Worm (Caenorhabditis elegans) whole organism, L1 larva: Measurements from ENCODE around the gene rab-3.

Experiments
- C04F5.9 ChIP-seq: sonication (generic microtip); optimal IDR thresholded peaks from 2 replicates; lab custom pipeline; 2016; ENCODE audit warnings: missing genetic modification characterization, missing compliant biosample characterization
- C34B4.2 ChIP-seq: sonication (generic microtip); optimal IDR thresholded peaks from 2 replicates; lab custom pipeline; 2017; ENCODE audit warnings: mild to moderate bottlenecking, missing genetic modification characterization, missing compliant biosample characterization
- F16B12.6 ChIP-seq: fragments of 150-350 bp; optimal IDR thresholded peaks from 2 replicates; lab custom pipeline; 2014; ENCODE audit warnings: missing biosample characterization, missing genetic modification characterization
- aha-1 ChIP-seq: fragments of 150-350 bp; optimal IDR thresholded peaks from 2 replicates; lab custom pipeline; 2014; ENCODE audit warnings: missing biosample characterization, missing genetic modification characterization
- alr-1 ChIP-seq: fragments of 200-800 bp; sonication (Bioruptor generic); optimal IDR thresholded peaks from 2 replicates; lab custom pipeline; 2018; ENCODE audit warnings: borderline replicate concordance, mild to moderate bottlenecking, missing genetic modification characterization, missing compliant biosample characterization
- ceh-63 ChIP-seq: fragments of 200-800 bp; sonication (Bioruptor generic); optimal IDR thresholded peaks from 2 replicates; lab custom pipeline; 2018; ENCODE audit warnings: mild to moderate bottlenecking, missing genetic modification characterization, missing compliant biosample characterization
- ceh-82 ChIP-seq, 3 experiments: fragments of 150-350 bp in 1 of 3; sonication (generic microtip) in 2 of 3; optimal IDR thresholded peaks; 2 replicates each; lab custom pipeline; 2014 to 2017; ENCODE audit warnings: missing biosample characterization in 3 of 3, missing genetic modification characterization in 3 of 3
- ceh-90 ChIP-seq: sonication (generic microtip); optimal IDR thresholded peaks from 2 replicates; lab custom pipeline; 2016; ENCODE audit warnings: missing genetic modification characterization, missing compliant biosample characterization
- ces-1 ChIP-seq: fragments of 150-350 bp; optimal IDR thresholded peaks from 2 replicates; lab custom pipeline; 2014; ENCODE audit warnings: missing biosample characterization, missing genetic modification reagents, missing genetic modification characterization
- dpl-1 ChIP-seq, 3 experiments: fragments of 150-350 bp in 2 of 3; sonication (generic microtip) in 1 of 3; optimal IDR thresholded peaks; 2 replicates each; lab custom pipeline; 2014 to 2017; ENCODE audit warnings: missing biosample characterization in 3 of 3, missing genetic modification characterization in 3 of 3, missing genetic modification reagents in 3 of 3
- dsc-1 ChIP-seq: sonication (generic microtip); optimal IDR thresholded peaks from 2 replicates; lab custom pipeline; 2016; ENCODE audit warnings: mild to moderate bottlenecking, missing genetic modification characterization, missing compliant biosample characterization
- efl-1 ChIP-seq, 4 experiments: fragments of 150-350 bp; optimal IDR thresholded peaks in 3 of 4; peaks in 1 of 4; 1 replicate in 1 of 4; 2 replicates in 3 of 4; lab custom pipeline; 2014; ENCODE audit warnings: missing biosample characterization in 2 of 4, missing genetic modification characterization in 2 of 4, missing genetic modification reagents in 2 of 4
- egl-13 ChIP-seq: sonication (generic microtip); optimal IDR thresholded peaks from 2 replicates; lab custom pipeline; 2016; ENCODE audit warnings: missing genotype, missing genetic modification reagents, missing genetic modification characterization, missing compliant biosample characterization
- egl-27 ChIP-seq, 2 experiments: fragments of 150-350 bp in 1 of 2; sonication (generic microtip); optimal IDR thresholded peaks; 3 replicates each; lab custom pipeline; 2017 to 2018; ENCODE audit warnings: missing biosample characterization in 2 of 2, missing genetic modification characterization in 2 of 2, missing genetic modification reagents in 2 of 2
- elt-3 ChIP-seq, 6 experiments: fragments of 150-350 bp in 1 of 6; sonication (generic microtip); optimal IDR thresholded peaks; 2 replicates each; lab custom pipeline; 2017 to 2018; ENCODE audit warnings: missing biosample characterization in 6 of 6, missing genetic modification characterization in 6 of 6, inconsistent platforms in 1 of 6
- ets-5 ChIP-seq: fragments of 200-800 bp; sonication (Bioruptor generic); IDR thresholded peaks from 2 replicates; pipeline ENCODE4 v1.3.6; 2022; ENCODE audit warnings: missing genetic modification characterization, missing compliant biosample characterization
- fkh-10 ChIP-seq: sonication (generic microtip); optimal IDR thresholded peaks from 2 replicates; lab custom pipeline; 2017; ENCODE audit warnings: missing biosample characterization, missing genetic modification reagents, missing genetic modification characterization
- fkh-4 ChIP-seq: sonication (generic microtip); optimal IDR thresholded peaks from 2 replicates; lab custom pipeline; 2016; ENCODE audit warnings: missing compliant biosample characterization, missing genetic modification characterization, borderline replicate concordance
- hlh-4 ChIP-seq: sonication (generic microtip); optimal IDR thresholded peaks from 2 replicates; lab custom pipeline; 2016; ENCODE audit warnings: mild to moderate bottlenecking, missing genetic modification characterization, missing compliant biosample characterization
- hpl-2 ChIP-seq: fragments of 150-350 bp; optimal IDR thresholded peaks from 2 replicates; lab custom pipeline; 2014; ENCODE audit warnings: missing biosample characterization, missing genetic modification reagents, missing genetic modification characterization
- irx-1 ChIP-seq: sonication (generic microtip); optimal IDR thresholded peaks from 2 replicates; lab custom pipeline; 2016; ENCODE audit warnings: missing genetic modification characterization, missing compliant biosample characterization
- isw-1 ChIP-seq: fragments of 200-800 bp; sonication (Bioruptor generic); IDR thresholded peaks from 2 replicates; pipeline ENCODE4 v1.3.6; 2022; ENCODE audit warnings: missing genetic modification characterization, missing compliant biosample characterization
- lin-15B ChIP-seq: fragments of 150-350 bp; sonication (generic microtip); optimal IDR thresholded peaks from 3 replicates; lab custom pipeline; 2014; ENCODE audit warnings: missing biosample characterization, missing genetic modification characterization
- lin-35 ChIP-seq, 2 experiments: fragments of 150-350 bp; optimal IDR thresholded peaks; 2 replicates each; lab custom pipeline; 2014; ENCODE audit warnings: missing biosample characterization in 2 of 2, missing genetic modification characterization in 2 of 2, missing genetic modification reagents in 2 of 2
- lir-3 ChIP-seq: sonication (generic microtip); optimal IDR thresholded peaks from 2 replicates; lab custom pipeline; 2016; ENCODE audit warnings: mild to moderate bottlenecking, missing genetic modification characterization, moderate library complexity, missing compliant biosample characterization; ENCODE audit not compliant: poor library complexity
- nhr-76 ChIP-seq: sonication (generic microtip); optimal IDR thresholded peaks from 2 replicates; lab custom pipeline; 2017; ENCODE audit warnings: missing biosample characterization, missing genetic modification characterization
- nhr-77 ChIP-seq: fragments of 150-350 bp; optimal IDR thresholded peaks from 2 replicates; lab custom pipeline; 2014; ENCODE audit warnings: missing biosample characterization, missing genetic modification characterization
- nhr-84 ChIP-seq: sonication (generic microtip); optimal IDR thresholded peaks from 2 replicates; lab custom pipeline; 2017; ENCODE audit warnings: missing biosample characterization, missing genetic modification characterization
- nhr-85 ChIP-seq: sonication (generic microtip); peaks from one replicate; lab custom pipeline; 2016; ENCODE audit warnings: missing genetic modification characterization, inconsistent platforms, missing compliant biosample characterization
- snu-23 ChIP-seq: sonication (generic microtip); optimal IDR thresholded peaks from 2 replicates; lab custom pipeline; 2016; ENCODE audit warnings: missing genetic modification characterization, missing compliant biosample characterization
- sup-37 ChIP-seq: fragments of 200-800 bp; sonication (Bioruptor generic); optimal IDR thresholded peaks from 2 replicates; lab custom pipeline; 2018; ENCODE audit warnings: mild to moderate bottlenecking, missing genetic modification characterization, missing compliant biosample characterization
- swsn-7 ChIP-seq: sonication (generic microtip); optimal IDR thresholded peaks from 2 replicates; lab custom pipeline; 2016; ENCODE audit warnings: missing genetic modification characterization, missing compliant biosample characterization
- tlp-1 ChIP-seq: fragments of 150-350 bp; optimal IDR thresholded peaks from 2 replicates; lab custom pipeline; 2014; ENCODE audit warnings: missing biosample characterization, missing genetic modification characterization
- unc-130 ChIP-seq: fragments of 150-350 bp; optimal IDR thresholded peaks from 2 replicates; lab custom pipeline; 2017; ENCODE audit warnings: missing biosample characterization, missing genetic modification characterization, inconsistent platforms
- unc-30 ChIP-seq: sonication (generic microtip); optimal IDR thresholded peaks from 2 replicates; lab custom pipeline; 2017; ENCODE audit warnings: missing biosample characterization, missing genetic modification characterization
- unc-62 ChIP-seq: fragments of 150-350 bp; optimal IDR thresholded peaks from 2 replicates; lab custom pipeline; 2014; ENCODE audit warnings: missing biosample characterization, missing genetic modification reagents, missing genetic modification characterization
- unc-86 ChIP-seq: sonication (generic microtip); optimal IDR thresholded peaks from 2 replicates; lab custom pipeline; 2016; ENCODE audit warnings: missing genetic modification characterization, missing compliant biosample characterization
- unc-98 ChIP-seq: fragments of 200-800 bp; sonication (Bioruptor generic); IDR thresholded peaks from 2 replicates; pipeline ENCODE4 v1.3.6; 2022; ENCODE audit warnings: missing genetic modification characterization, missing compliant biosample characterization
- xbp-1 ChIP-seq: sonication (generic microtip); optimal IDR thresholded peaks from 2 replicates; lab custom pipeline; 2016; ENCODE audit warnings: missing genetic modification characterization, missing compliant biosample characterization
- zag-1 ChIP-seq: fragments of 150-350 bp; optimal IDR thresholded peaks from 2 replicates; lab custom pipeline; 2014; ENCODE audit warnings: missing biosample characterization, missing genetic modification characterization
- ztf-11 ChIP-seq, 2 experiments: sonication (generic microtip); optimal IDR thresholded peaks; 2 replicates each; lab custom pipeline; 2016 to 2017; ENCODE audit warnings: missing genetic modification characterization in 2 of 2, missing biosample characterization in 1 of 2, missing compliant biosample characterization in 1 of 2
- ztf-4 ChIP-seq: fragments of 150-350 bp; optimal IDR thresholded peaks from 2 replicates; lab custom pipeline; 2014; ENCODE audit warnings: missing biosample characterization, missing genetic modification characterization

Gene rab-3

DNA sequence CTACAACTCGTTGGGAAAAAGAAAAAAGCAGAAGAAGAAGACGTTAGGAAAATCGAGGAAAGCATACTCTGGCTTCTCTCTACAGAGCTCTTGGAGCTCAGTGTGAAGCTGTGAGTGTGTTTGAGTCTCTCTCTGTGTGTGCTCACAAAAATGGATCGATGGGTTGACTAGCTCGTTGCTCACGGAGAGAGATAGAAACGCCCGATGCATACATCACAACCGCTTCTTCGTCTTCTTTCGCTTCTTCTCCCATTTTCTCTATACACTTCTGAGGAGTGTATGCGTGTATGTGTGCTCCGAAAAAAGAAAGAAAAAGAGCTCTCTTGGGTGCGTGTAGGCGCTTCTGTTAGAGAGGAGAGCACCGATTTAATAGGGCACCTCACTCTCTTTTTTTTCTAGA lies 2.6 kb downstream of the rab-3 start (continued):
- TF ChIP-seq tlp-1 (tag; lab: Kevin White, UChicago) (no peak), irx-1 (peak; percentile 5), unc-86 (tag; lab: Kevin White, UChicago) (peak; percentile 67), snu-23 (GFP tag; lab: Kevin White, UChicago) (peak; percentile 61), nhr-84 (tag; lab: Kevin White, UChicago) (no peak), ets-5 (GFP tag; lab: Robert Waterston, UW) (no peak), nhr-77 (tag; lab: Kevin White, UChicago) (peak; percentile 1), zag-1 (tag; lab: Kevin White, UChicago) (peak; percentile 70)

DNA sequence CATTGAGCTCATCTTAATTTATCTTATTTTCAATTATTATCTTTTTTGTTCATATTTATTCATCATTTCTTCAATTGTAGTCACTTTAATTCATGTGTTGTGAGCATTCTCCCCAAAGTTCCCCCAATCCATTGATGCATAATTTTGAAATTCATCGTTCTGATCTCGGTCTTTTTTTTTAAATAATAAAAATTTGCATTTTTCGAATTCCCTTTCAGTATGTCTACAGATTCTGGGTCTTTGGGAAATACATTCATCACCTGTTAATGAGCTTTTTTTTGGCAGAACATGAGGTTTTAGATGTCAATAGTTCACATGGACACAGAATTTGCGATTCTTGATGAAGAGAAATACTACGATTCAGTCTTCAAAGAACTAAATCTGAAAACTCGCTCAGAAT lies 7.8 kb downstream of the rab-3 start, which contains the start of gene damt-1:
Gene damt-1 (plus strand): TSS at position 301 of the 400 bp plus-strand sequence.
- TF ChIP-seq swsn-7, result no peak
- no peak for TF ChIP-seq nhr-85 (tag; lab: Kevin White, UChicago)
- TF ChIP-seq ceh-63 (GFP tag; lab: Kevin White, UChicago), result no peak
- no peak for TF ChIP-seq C34B4.2

DNA sequence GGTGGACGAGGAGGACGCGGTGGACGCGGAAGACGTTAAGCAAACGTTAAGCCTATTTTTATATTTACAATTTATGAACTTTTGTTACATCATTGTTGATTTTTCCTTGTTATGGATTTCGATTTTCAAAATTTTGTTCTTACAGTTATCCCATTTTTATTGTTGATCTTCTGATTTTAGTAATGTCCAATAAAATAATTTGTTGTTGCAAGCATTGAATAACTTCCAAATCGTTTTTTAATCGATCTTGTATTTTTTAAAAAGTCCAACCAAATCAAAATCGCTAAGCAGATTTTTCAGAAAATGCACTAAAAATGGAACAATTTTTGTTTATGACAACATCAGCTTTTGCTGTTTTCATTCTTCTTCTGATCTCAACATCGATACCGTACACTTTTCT lies 9.8 kb downstream of the rab-3 start, which contains the start of gene zipt-3:
Gene zipt-3 (plus strand): TSS at position 301 of the 400 bp plus-strand sequence.
- TF ChIP-seq ces-1 (GFP tag; lab: Kevin White, UChicago) (no peak), C04F5.9 (tag; lab: Kevin White, UChicago) (no peak), dsc-1 (tag; lab: Kevin White, UChicago) (no peak)

DNA sequence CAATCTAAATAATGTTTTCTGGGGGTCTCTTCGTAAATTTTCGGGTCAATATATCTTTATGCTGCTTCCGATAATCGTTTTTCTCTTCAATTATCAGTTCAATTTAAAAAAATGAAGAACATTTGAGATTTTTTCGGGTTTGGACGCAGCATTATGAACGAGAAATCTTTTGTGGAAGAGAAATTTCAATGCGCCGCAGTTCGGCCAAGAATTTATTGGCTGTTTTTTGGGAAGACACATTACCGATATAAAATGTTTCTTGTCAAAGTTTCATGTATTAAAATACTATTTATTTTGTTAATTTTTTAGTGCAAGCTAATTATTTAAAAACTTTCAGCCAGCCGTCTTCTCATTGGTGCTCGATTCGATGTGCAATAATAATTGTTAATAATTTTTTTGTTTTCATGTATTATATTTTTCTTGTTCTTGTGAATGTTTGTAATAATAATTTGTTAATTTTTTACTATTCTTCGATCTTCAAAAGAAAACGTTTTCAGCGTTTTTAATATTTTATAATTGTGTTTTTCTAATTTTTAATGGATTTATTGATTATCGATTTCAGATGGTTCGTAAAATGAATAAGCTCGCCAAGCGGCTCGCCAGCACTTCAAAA lies 11.8 kb downstream of the rab-3 start, which contains the start of the genes C18A3.10 and C18A3.3:
Gene C18A3.10 (minus strand): TSS at position 101 of the 613 bp plus-strand sequence.
Gene C18A3.3 (plus strand): TSS at position 563 of the 613 bp plus-strand sequence.
- TF ChIP-seq fkh-10 (GFP tag; lab: Kevin White, UChicago) (no peak), lir-3 (tag; lab: Kevin White, UChicago) (no peak), efl-1 (optimal IDR thresholded peaks at IDR 0.05; lab: Kevin White, UChicago) (no peak), efl-1 (GFP tag; optimal IDR thresholded peaks at IDR 0.05 in 1 of 2; lab: Kevin White, UChicago) (peak in 1 of 2 experiments; percentile 7), dpl-1 (GFP tag; optimal IDR thresholded peaks at IDR 0.05; lab: Kevin White, UChicago) (peak in 1 of 3 experiments; percentile 14), snu-23 (GFP tag; lab: Kevin White, UChicago) (no peak)

DNA sequence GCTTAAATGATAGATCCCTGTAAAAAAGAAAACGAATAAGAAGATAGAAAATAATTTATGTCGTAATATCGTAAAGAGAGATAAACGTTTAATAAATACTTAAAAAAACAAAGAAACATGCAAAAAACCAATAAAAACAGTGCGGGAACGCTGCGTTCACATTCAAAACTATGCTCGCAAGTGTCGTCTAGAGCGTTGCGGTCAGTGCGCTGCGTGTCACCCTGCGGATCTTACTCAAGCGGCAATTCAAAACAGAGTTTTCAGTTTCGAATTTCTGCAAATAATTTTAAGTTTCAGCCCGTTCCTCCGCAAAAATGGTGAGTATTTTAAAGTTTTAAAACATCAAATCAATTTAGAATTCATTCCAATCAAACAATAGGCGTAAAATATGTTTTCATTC lies 12.8 kb downstream of the rab-3 start, which contains the start of the genes tiar-1 and lelo-4:
Gene tiar-1 (minus strand): TSS at position 17 of the 400 bp plus-strand sequence.
Gene lelo-4 (plus strand): TSS at position 118 of the 400 bp plus-strand sequence.
- TF ChIP-seq elt-3 (tag; optimal IDR thresholded peaks at IDR 0.05; lab: Kevin White, UChicago) (peak in 1 of 6 experiments; percentile 58), swsn-7 (peak; percentile 54), hpl-2 (no peak), nhr-84 (tag; lab: Kevin White, UChicago) (no peak), tlp-1 (tag; lab: Kevin White, UChicago) (no peak), unc-30 (tag; lab: Kevin White, UChicago) (no peak), hlh-4 (tag; lab: Kevin White, UChicago) (no peak), ces-1 (GFP tag; lab: Kevin White, UChicago) (no peak), F16B12.6 (peak; percentile 57), egl-13 (tag; lab: Kevin White, UChicago) (no peak), sup-37 (GFP tag; lab: Kevin White, UChicago) (no peak), aha-1 (tag; lab: Kevin White, UChicago) (no peak), fkh-4 (tag; lab: Kevin White, UChicago) (no peak), xbp-1 (tag; lab: Kevin White, UChicago) (peak; percentile 63), ceh-82 (tag; optimal IDR thresholded peaks at IDR 0.05; lab: Kevin White, UChicago) (peak in 2 of 3 experiments; percentile 32 to 69), ztf-4 (tag; lab: Kevin White, UChicago) (no peak), unc-62 (GFP tag; lab: Kevin White, UChicago) (no peak), isw-1 (GFP tag; lab: Robert Waterston, UW) (peak; percentile 50), lin-35 (GFP tag; optimal IDR thresholded peaks at IDR 0.05; lab: Kevin White, UChicago) (peak; percentile 92 to 95), egl-27 (tag; optimal IDR thresholded peaks at IDR 0.05; lab: Kevin White, UChicago) (no peak), nhr-76 (tag; lab: Kevin White, UChicago) (no peak), unc-130 (peak; percentile 77), unc-98 (GFP tag; lab: Robert Waterston, UW) (no peak), ceh-90 (tag; lab: Kevin White, UChicago) (no peak), ztf-11 (tag; optimal IDR thresholded peaks at IDR 0.05; lab: Kevin White, UChicago) (no peak), lin-15B (tag; lab: Kevin White, UChicago) (peak; percentile 78), nhr-85 (tag; lab: Kevin White, UChicago) (peak; percentile 72), alr-1 (tag; lab: Kevin White, UChicago) (no peak), C04F5.9 (tag; lab: Kevin White, UChicago) (no peak)
